Fruit fly (Drosophila melanogaster): ENCODE measurements around the gene mRpL1.
A peak's percentile ranks its signal among the peaks of the same experiment; 100 is the strongest.

mRpL1 gene

DNA sequence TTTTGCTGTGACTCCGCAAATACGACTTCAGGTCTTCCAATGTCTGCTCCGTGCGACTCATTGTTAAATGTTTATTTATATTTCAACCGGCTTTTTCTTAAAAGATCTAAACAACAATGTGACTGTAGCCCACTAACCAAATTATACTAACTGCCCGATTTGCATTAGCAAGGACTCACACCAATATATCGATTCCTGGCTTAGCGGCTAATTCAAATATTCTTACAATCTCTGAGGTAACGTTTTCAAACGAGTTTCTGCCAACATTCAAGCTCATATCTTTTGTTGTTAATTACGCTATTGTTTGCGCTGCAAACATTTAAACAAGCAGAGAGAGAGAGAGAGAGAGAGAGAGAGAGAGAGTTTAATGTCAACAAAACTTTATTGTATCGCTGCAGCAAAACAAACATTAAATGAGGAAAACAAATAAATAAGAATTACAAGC, 7.3 kb downstream of the mRpL1 start, which contains the start of gene tex (continued):
- no peak for TF ChIP-seq Nf-YC (tag; optimal IDR thresholded peaks at IDR 0.05)
- no peak for TF ChIP-seq CG7928 (GFP tag; optimal IDR thresholded peaks at IDR 0.05)
- TF ChIP-seq CG3995 (GFP tag; optimal IDR thresholded peaks at IDR 0.05), result no peak
- TF ChIP-seq ATbp (GFP tag; optimal IDR thresholded peaks at IDR 0.05), result peak; percentile 80
- TF ChIP-seq lilli (GFP tag; optimal IDR thresholded peaks at IDR 0.05), result no peak
- TF ChIP-seq HmgD (GFP tag; optimal IDR thresholded peaks at IDR 0.05), result peak; percentile 35
- no peak for TF ChIP-seq Atf3 (GFP tag; optimal IDR thresholded peaks at IDR 0.05)
- TF ChIP-seq CG17186 (GFP tag; optimal IDR thresholded peaks at IDR 0.05), result peak; percentile 64
- TF ChIP-seq Adf1 (GFP tag; IDR thresholded peaks at IDR 0.05), result no peak
- no peak for TF ChIP-seq CG3281 (GFP tag; optimal IDR thresholded peaks at IDR 0.05)
- no peak for TF ChIP-seq sob (GFP tag; IDR thresholded peaks at IDR 0.05)
- TF ChIP-seq dan (GFP tag; IDR thresholded peaks at IDR 0.05), result no peak
- no peak for TF ChIP-seq chn (GFP tag; optimal IDR thresholded peaks at IDR 0.05)
- no peak for TF ChIP-seq CG11560 (tag; IDR thresholded peaks at IDR 0.05)
- peak; percentile 25 for TF ChIP-seq CG17829 (tag; optimal IDR thresholded peaks at IDR 0.05)
- 0 out of 3 replicates have a peak, but pooled peaks have one; percentile 12 for TF ChIP-seq sr (GFP tag; IDR thresholded peaks at IDR 0.05)
- TF ChIP-seq CG11093 (GFP tag; IDR thresholded peaks at IDR 0.05), result no peak
- no peak for TF ChIP-seq lbe (GFP tag; optimal IDR thresholded peaks at IDR 0.05)
- TF ChIP-seq repo (GFP tag; optimal IDR thresholded peaks at IDR 0.05), result no peak
- TF ChIP-seq Six4 (GFP tag; optimal IDR thresholded peaks at IDR 0.05), result peak; percentile 22
- peak; percentile 55 for TF ChIP-seq CG15601 (tag; optimal IDR thresholded peaks at IDR 0.05)
- no peak for TF ChIP-seq CG30403 (GFP tag; optimal IDR thresholded peaks at IDR 0.05)
- TF ChIP-seq CG18262 (tag; optimal IDR thresholded peaks at IDR 0.05), result peak; percentile 65
- no peak for TF ChIP-seq CG6683 (GFP tag; optimal IDR thresholded peaks at IDR 0.05)
- peak; percentile 17 for TF ChIP-seq kah (GFP tag; optimal IDR thresholded peaks at IDR 0.05)
- peak; percentile 19 for TF ChIP-seq CG8388 (GFP tag; optimal IDR thresholded peaks at IDR 0.05)
- TF ChIP-seq dmrt99B (tag; optimal IDR thresholded peaks at IDR 0.05), result no peak
- no peak for TF ChIP-seq Lpt (GFP tag; optimal IDR thresholded peaks at IDR 0.05)
- TF ChIP-seq org-1 (GFP tag; optimal IDR thresholded peaks at IDR 0.05), result peak; percentile 29
- TF ChIP-seq Nf-YB (GFP tag; optimal IDR thresholded peaks at IDR 0.05), result peak; percentile 12
- TF ChIP-seq zfh2 (GFP tag; optimal IDR thresholded peaks at IDR 0.05), result no peak
- no peak for TF ChIP-seq vnd (GFP tag; IDR thresholded peaks at IDR 0.05; ENCODE audit: partially characterized antibody)
- TF ChIP-seq CG16815 (GFP tag; optimal IDR thresholded peaks at IDR 0.05), result no peak
- TF ChIP-seq Ravus (GFP tag; IDR thresholded peaks at IDR 0.05), result no peak
- no peak for TF ChIP-seq D (optimal IDR thresholded peaks at IDR 0.05)
- peak; percentile 62 for TF ChIP-seq D (GFP tag; optimal IDR thresholded peaks at IDR 0.05)
- TF ChIP-seq CoRest (tag; optimal IDR thresholded peaks at IDR 0.05), result peak; percentile 7
- peak; percentile 17 for TF ChIP-seq bcd (GFP tag; optimal IDR thresholded peaks at IDR 0.05)
- TF ChIP-seq lab (GFP tag; optimal IDR thresholded peaks at IDR 0.05), result no peak
- TF ChIP-seq gt (GFP tag; IDR thresholded peaks at IDR 0.05), result no peak
- no peak for TF ChIP-seq Bteb2 (GFP tag; optimal IDR thresholded peaks at IDR 0.05)
- no peak for TF ChIP-seq CG5953 (GFP tag; IDR thresholded peaks at IDR 0.05)
- TF ChIP-seq tgo (GFP tag; IDR thresholded peaks at IDR 0.05), result no peak
- TF ChIP-seq NFAT (GFP tag; IDR thresholded peaks at IDR 0.05), result no peak
- no peak for TF ChIP-seq CG10209 (GFP tag; optimal IDR thresholded peaks at IDR 0.05)
- TF ChIP-seq seq (GFP tag; IDR thresholded peaks at IDR 0.05), result no peak
- TF ChIP-seq CG31388 (GFP tag; optimal IDR thresholded peaks at IDR 0.05), result no peak
- no peak for TF ChIP-seq esg (GFP tag; conservative IDR thresholded peaks at IDR 0.05)
- TF ChIP-seq Hmr (GFP tag; optimal IDR thresholded peaks at IDR 0.05), result no peak
- TF ChIP-seq CG15696 (tag; optimal IDR thresholded peaks at IDR 0.05), result peak; percentile 68
- peak; percentile 55 for TF ChIP-seq CG1529 (GFP tag; optimal IDR thresholded peaks at IDR 0.05)
- no peak for TF ChIP-seq Dbx (GFP tag; IDR thresholded peaks at IDR 0.05)
